Fruit fly (Drosophila melanogaster) whole organism, embryonic: ENCODE results near the gene CG5815.

Experiments used
- Aef1 ChIP-seq: fragments of 200-800 bp; sonication (Bioruptor generic); IDR thresholded peaks from 3 replicates; pipeline ENCODE4 v1.3.6; 2022; ENCODE audit warnings: missing biosample characterization, missing genetic modification characterization
- Asciz ChIP-seq: fragments of 200-800 bp; sonication (Bioruptor generic); optimal IDR thresholded peaks from 2 replicates; lab custom pipeline; 2017; ENCODE audit warnings: missing biosample characterization, mild to moderate bottlenecking, missing genetic modification characterization, missing genetic modification reagents
- CG11398 ChIP-seq: fragments of 200-800 bp; sonication (Bioruptor generic); optimal IDR thresholded peaks from 2 replicates; lab custom pipeline; 2016; ENCODE audit warnings: missing biosample characterization, missing genetic modification characterization
- CG12071 ChIP-seq: fragments of 200-800 bp; sonication (Bioruptor generic); optimal IDR thresholded peaks from 3 replicates; lab custom pipeline; 2018; ENCODE audit warnings: missing biosample characterization, mild to moderate bottlenecking, missing genetic modification characterization
- CG1529 ChIP-seq: fragments of 200-800 bp; sonication (Bioruptor generic); optimal IDR thresholded peaks from 3 replicates; lab custom pipeline; 2018; ENCODE audit warnings: missing biosample characterization, missing genetic modification characterization
- CG1647 ChIP-seq: fragments of 200-800 bp; sonication (Bioruptor generic); optimal IDR thresholded peaks from 3 replicates; lab custom pipeline; 2016; ENCODE audit warnings: missing biosample characterization, missing genetic modification characterization
- CG17802 ChIP-seq: fragments of 200-800 bp; sonication (Bioruptor generic); optimal IDR thresholded peaks from 2 replicates; lab custom pipeline; 2018; ENCODE audit warnings: missing biosample characterization, mild to moderate bottlenecking, missing genetic modification characterization, moderate library complexity
- CG18262 ChIP-seq: fragments of 200-800 bp; optimal IDR thresholded peaks from 3 replicates; lab custom pipeline; 2019; ENCODE audit warnings: missing biosample characterization, mild to moderate bottlenecking, missing genetic modification characterization, moderate library complexity
- CG32772 ChIP-seq: fragments of 200-800 bp; sonication (Bioruptor generic); IDR thresholded peaks from 2 replicates; pipeline ENCODE4 v1.3.6; 2022; ENCODE audit warnings: missing biosample characterization, missing genetic modification characterization
- CG4328 ChIP-seq: fragments of 200-800 bp; sonication (Bioruptor generic); optimal IDR thresholded peaks from 3 replicates; lab custom pipeline; 2017; ENCODE audit warnings: missing biosample characterization, missing genetic modification reagents, missing genetic modification characterization
- CG6689 ChIP-seq: fragments of 200-800 bp; sonication (Bioruptor generic); IDR thresholded peaks from 2 replicates; pipeline ENCODE4 v1.3.6; 2022; ENCODE audit warnings: missing biosample characterization, missing genetic modification characterization
- CG7556 ChIP-seq: fragments of 200-800 bp; sonication (Bioruptor generic); optimal IDR thresholded peaks from 2 replicates; lab custom pipeline; 2017; ENCODE audit warnings: missing biosample characterization, mild to moderate bottlenecking, missing genetic modification characterization
- CG7963 ChIP-seq: fragments of 200-800 bp; sonication (Bioruptor generic); IDR thresholded peaks from 3 replicates; pipeline ENCODE4 v1.3.6; 2022; ENCODE audit warnings: missing biosample characterization, missing genetic modification characterization; ENCODE audit not compliant: partially characterized antibody
- CG8089 ChIP-seq: fragments of 200-800 bp; sonication (Bioruptor generic); optimal IDR thresholded peaks from 3 replicates; lab custom pipeline; 2016; ENCODE audit warnings: missing biosample characterization, missing genetic modification characterization
- CG8359 ChIP-seq: fragments of 200-800 bp; sonication (Bioruptor generic); optimal IDR thresholded peaks from 2 replicates; lab custom pipeline; 2017; ENCODE audit warnings: missing biosample characterization, mild to moderate bottlenecking, missing genetic modification characterization, borderline replicate concordance
- CG9215 ChIP-seq: fragments of 200-800 bp; sonication (Bioruptor generic); IDR thresholded peaks from 2 replicates; pipeline ENCODE4 v1.3.6; 2022; ENCODE audit warnings: missing biosample characterization, missing genetic modification characterization
- CG9437 ChIP-seq: fragments of 200-800 bp; sonication (Bioruptor generic); optimal IDR thresholded peaks from 2 replicates; lab custom pipeline; 2018; ENCODE audit warnings: missing biosample characterization, mild to moderate bottlenecking, missing genetic modification characterization
- CTCF ChIP-seq: fragments of 200-800 bp; sonication (Bioruptor generic); optimal IDR thresholded peaks from 2 replicates; lab custom pipeline; 2017; ENCODE audit warnings: missing biosample characterization, mild to moderate bottlenecking, missing genetic modification characterization, moderate library complexity
- Camta ChIP-seq: fragments of 200-800 bp; sonication (Bioruptor generic); optimal IDR thresholded peaks from 2 replicates; lab custom pipeline; 2016; ENCODE audit warnings: missing biosample characterization, missing genetic modification characterization
- CrebB ChIP-seq: fragments of 200-800 bp; sonication (Bioruptor generic); optimal IDR thresholded peaks from 3 replicates; lab custom pipeline; 2018; ENCODE audit warnings: missing biosample characterization, mild to moderate bottlenecking, missing genetic modification characterization
- Dad ChIP-seq: fragments of 200-800 bp; sonication (Bioruptor generic); optimal IDR thresholded peaks from 3 replicates; lab custom pipeline; 2016; ENCODE audit warnings: missing biosample characterization, missing genetic modification characterization
- E2f1 ChIP-seq: fragments of 200-800 bp; sonication (Bioruptor generic); IDR thresholded peaks from 2 replicates; pipeline ENCODE4 v1.3.6; 2022; ENCODE audit warnings: missing biosample characterization, missing genetic modification characterization
- Fer1 ChIP-seq: fragments of 200-800 bp; sonication (Bioruptor generic); optimal IDR thresholded peaks from 2 replicates; lab custom pipeline; 2017; ENCODE audit warnings: missing biosample characterization, mild to moderate bottlenecking, missing genetic modification characterization
- Hmx ChIP-seq: fragments of 200-800 bp; sonication (Bioruptor generic); optimal IDR thresholded peaks from 2 replicates; lab custom pipeline; 2016; ENCODE audit warnings: missing biosample characterization, missing genetic modification characterization
- Hr3 ChIP-seq: fragments of 200-800 bp; sonication (Bioruptor generic); optimal IDR thresholded peaks from 3 replicates; lab custom pipeline; 2016; ENCODE audit warnings: missing biosample characterization, missing genetic modification characterization
- MTF-1 ChIP-seq: fragments of 200-800 bp; sonication (Bioruptor generic); optimal IDR thresholded peaks from 2 replicates; lab custom pipeline; 2018; ENCODE audit warnings: missing biosample characterization, mild to moderate bottlenecking, missing genetic modification characterization, borderline replicate concordance
- NFAT ChIP-seq: fragments of 200-800 bp; sonication (Bioruptor generic); IDR thresholded peaks from 2 replicates; pipeline ENCODE4 v1.3.6; 2022; ENCODE audit warnings: missing biosample characterization, missing genetic modification characterization
- NK7.1 ChIP-seq: fragments of 200-800 bp; sonication (Bioruptor generic); optimal IDR thresholded peaks from 3 replicates; lab custom pipeline; 2016; ENCODE audit warnings: missing biosample characterization, missing genetic modification characterization
- Poxn ChIP-seq: fragments of 200-800 bp; sonication (Bioruptor generic); IDR thresholded peaks from 2 replicates; pipeline ENCODE4 v1.3.6; 2022; ENCODE audit warnings: missing biosample characterization, missing genetic modification characterization
- Spps ChIP-seq: fragments of 200-800 bp; sonication (Bioruptor generic); optimal IDR thresholded peaks from 2 replicates; lab custom pipeline; 2018; ENCODE audit warnings: missing biosample characterization, mild to moderate bottlenecking, missing genetic modification characterization
- aop ChIP-seq: fragments of 200-800 bp; sonication (Bioruptor generic); IDR thresholded peaks from 2 replicates; pipeline ENCODE4 v1.3.6; 2022; ENCODE audit warnings: missing biosample characterization, missing genetic modification characterization
- ash1 ChIP-seq: fragments of 200-800 bp; sonication (Bioruptor generic); optimal IDR thresholded peaks from 2 replicates; lab custom pipeline; 2018; ENCODE audit warnings: missing biosample characterization, mild to moderate bottlenecking, missing genetic modification characterization
- caup ChIP-seq: fragments of 200-800 bp; sonication (Bioruptor generic); optimal IDR thresholded peaks from 3 replicates; lab custom pipeline; 2017; ENCODE audit warnings: missing biosample characterization, mild to moderate bottlenecking, missing genetic modification characterization, moderate library complexity; ENCODE audit not compliant: severe bottlenecking
- chn ChIP-seq: fragments of 200-800 bp; sonication (Bioruptor generic); optimal IDR thresholded peaks from 2 replicates; lab custom pipeline; 2016; ENCODE audit warnings: missing biosample characterization, missing genetic modification characterization
- cwo ChIP-seq: fragments of 200-800 bp; sonication (Bioruptor generic); optimal IDR thresholded peaks from 3 replicates; lab custom pipeline; 2017; ENCODE audit warnings: missing biosample characterization, missing genetic modification characterization, mild to moderate bottlenecking, moderate library complexity, missing genetic modification reagents
- dimm ChIP-seq: fragments of 200-800 bp; sonication (Bioruptor generic); IDR thresholded peaks from 2 replicates; pipeline ENCODE4 v1.3.6; 2022; ENCODE audit warnings: missing biosample characterization, missing genetic modification characterization
- dmrt11E ChIP-seq: fragments of 200-800 bp; sonication (Bioruptor generic); optimal IDR thresholded peaks from 3 replicates; lab custom pipeline; 2018; ENCODE audit warnings: missing biosample characterization, mild to moderate bottlenecking, missing genetic modification characterization, moderate library complexity
- eyg ChIP-seq: fragments of 200-800 bp; sonication (Bioruptor generic); optimal IDR thresholded peaks from 3 replicates; lab custom pipeline; 2016; ENCODE audit warnings: missing biosample characterization, missing genetic modification characterization
- jigr1 ChIP-seq: fragments of 200-800 bp; sonication (Bioruptor generic); IDR thresholded peaks from 3 replicates; pipeline ENCODE4 v1.3.6; 2022; ENCODE audit warnings: missing biosample characterization, missing genetic modification characterization
- onecut ChIP-seq: fragments of 200-800 bp; sonication (Bioruptor generic); IDR thresholded peaks from 2 replicates; pipeline ENCODE4 v1.3.6; 2022; ENCODE audit warnings: missing biosample characterization, missing genetic modification characterization
- otp ChIP-seq: fragments of 200-800 bp; sonication (Bioruptor generic); IDR thresholded peaks from 3 replicates; pipeline ENCODE4, ENCODE4 v1.3.6; 2022; ENCODE audit warnings: missing biosample characterization, missing genetic modification characterization
- p53 ChIP-seq: fragments of 200-800 bp; sonication (Bioruptor generic); optimal IDR thresholded peaks from 2 replicates; lab custom pipeline; 2016; ENCODE audit warnings: missing biosample characterization, missing genetic modification characterization
- pfk ChIP-seq: fragments of 200-800 bp; sonication (Bioruptor generic); optimal IDR thresholded peaks from 2 replicates; lab custom pipeline; 2018; ENCODE audit warnings: missing biosample characterization, mild to moderate bottlenecking, missing genetic modification characterization, moderate library complexity
- prd ChIP-seq, 3 experiments: fragments of >200 bp in 2 of 3; fragments of 200-800 bp in 1 of 3; sonication (Bioruptor generic) in 1 of 3; optimal IDR thresholded peaks in 2 of 3; IDR thresholded peaks in 1 of 3; 2 replicates in 2 of 3; 3 replicates in 1 of 3; pipeline versions ENCODE4 v1.3.6 to Lab custom; 2017 to 2022; ENCODE audit warnings: missing biosample characterization in 1 of 3, missing genetic modification characterization in 1 of 3
- psq ChIP-seq: fragments of 200-800 bp; sonication (Bioruptor generic); optimal IDR thresholded peaks from 2 replicates; lab custom pipeline; 2017; ENCODE audit warnings: missing biosample characterization, missing genetic modification characterization
- scrt ChIP-seq: fragments of 200-800 bp; sonication (Bioruptor generic); optimal IDR thresholded peaks from 2 replicates; lab custom pipeline; 2018; ENCODE audit warnings: missing biosample characterization, mild to moderate bottlenecking, missing genetic modification characterization, moderate library complexity
- tgo ChIP-seq: fragments of 200-800 bp; sonication (Bioruptor generic); IDR thresholded peaks from 3 replicates; pipeline ENCODE4 v1.3.6; 2022; ENCODE audit warnings: missing biosample characterization, missing genetic modification characterization
- zfh1 ChIP-seq: fragments of 200-800 bp; sonication (Bioruptor generic); IDR thresholded peaks from 3 replicates; pipeline ENCODE4 v1.3.6; 2022; ENCODE audit warnings: missing biosample characterization, missing genetic modification characterization

The CG5815 gene

DNA sequence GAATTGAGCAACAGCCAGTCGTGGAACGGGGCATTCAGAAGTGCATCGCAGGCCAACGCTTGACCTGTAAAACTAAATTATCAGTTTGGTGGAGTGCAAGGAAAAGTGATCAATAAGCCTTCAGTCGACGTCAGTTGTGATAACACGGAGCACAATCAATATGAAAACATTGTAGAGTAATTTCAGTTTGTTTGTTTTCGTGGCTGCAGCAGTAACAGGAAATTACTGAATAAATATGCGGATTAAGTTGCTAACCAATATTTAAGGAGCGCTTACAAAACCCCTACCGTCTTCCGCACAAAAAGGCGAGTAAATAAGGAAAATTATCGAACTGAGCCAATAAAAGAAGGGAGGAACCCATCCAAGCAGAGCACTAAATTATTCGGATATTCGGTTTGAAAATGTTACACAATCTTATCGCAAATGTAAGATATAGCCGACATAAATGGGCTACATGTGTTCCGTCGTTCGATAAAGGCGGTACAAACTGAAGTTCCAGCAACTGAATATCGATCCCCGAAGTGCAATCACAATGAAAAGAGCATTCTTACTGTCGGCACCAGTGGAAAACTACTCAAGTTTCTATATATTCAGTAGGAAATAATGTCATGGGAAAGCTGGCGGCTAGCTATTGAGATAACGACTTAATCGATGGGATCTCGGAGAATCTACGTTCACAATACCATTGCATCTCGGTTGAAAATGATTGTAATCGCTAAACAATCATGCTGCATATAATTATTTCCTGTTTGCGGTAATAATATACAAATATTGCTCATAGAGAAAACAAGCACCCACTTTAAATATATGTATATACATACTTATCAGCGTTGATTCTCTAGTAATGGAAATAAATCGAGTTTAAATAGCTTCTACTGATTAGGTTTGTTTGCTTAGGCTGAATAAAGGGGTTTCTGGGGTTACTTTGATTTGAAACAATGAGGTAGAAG is 23.6 kb downstream of the CG5815 start (continued):
- TF ChIP-seq Dad: peak; percentile 32
- TF ChIP-seq CG1529 (GFP tag; lab: Kevin White, UChicago): peak; percentile 78
- TF ChIP-seq psq (GFP tag; lab: Kevin White, UChicago): peak; percentile 40
- TF ChIP-seq Aef1 (GFP tag; lab: Robert Waterston, UW): no peak
- peak; percentile 53; the same call in 1 of the 2 replicates for TF ChIP-seq E2f1 (GFP tag; lab: Robert Waterston, UW)
- TF ChIP-seq CG18262 (tag; lab: Kevin White, UChicago): peak; percentile 65
- TF ChIP-seq Hmx (GFP tag; lab: Kevin White, UChicago): no peak
- TF ChIP-seq chn: no peak
- peak; percentile 71 for TF ChIP-seq Camta (GFP tag; lab: Kevin White, UChicago)
- TF ChIP-seq aop (GFP tag; lab: Robert Waterston, UW): no peak
- peak; percentile 24 for TF ChIP-seq scrt (GFP tag; lab: Kevin White, UChicago)
- TF ChIP-seq CG7963 (GFP tag; lab: Robert Waterston, UW): no peak
- no peak for TF ChIP-seq prd (optimal IDR thresholded peaks at IDR 0.05; lab: Kevin White, UChicago)
- peak; percentile 60 for TF ChIP-seq prd (GFP tag; IDR thresholded peaks at IDR 0.05; lab: Robert Waterston, UW)
- TF ChIP-seq CG9215 (GFP tag; lab: Robert Waterston, UW): no peak
- TF ChIP-seq CG6689: peak; percentile 65; the same call in 1 of the 2 replicates
- TF ChIP-seq CG1647 (GFP tag; lab: Kevin White, UChicago): peak; percentile 33
- TF ChIP-seq pfk (GFP tag; lab: Kevin White, UChicago): peak; percentile 21
- TF ChIP-seq dmrt11E (tag; lab: Kevin White, UChicago): peak; percentile 85
- peak; percentile 65 for TF ChIP-seq CG7556 (GFP tag; lab: Kevin White, UChicago)
- peak; percentile 73 for TF ChIP-seq onecut
- TF ChIP-seq dimm (GFP tag; lab: Robert Waterston, UW): no peak
- TF ChIP-seq CG9437 (GFP tag; lab: Kevin White, UChicago): no peak
- no peak for TF ChIP-seq Poxn (GFP tag; lab: Robert Waterston, UW)
- TF ChIP-seq Fer1 (GFP tag; lab: Kevin White, UChicago): peak; percentile 7
- TF ChIP-seq eyg (GFP tag; lab: Kevin White, UChicago): peak; percentile 46
- TF ChIP-seq CG11398 (GFP tag; lab: Kevin White, UChicago): peak; percentile 82
- peak; percentile 77 for TF ChIP-seq CG8089 (GFP tag; lab: Kevin White, UChicago)
- peak; percentile 12 for TF ChIP-seq CG17802 (tag; lab: Kevin White, UChicago)
- 0 out of 2 replicates have a peak, but pooled peaks have one; percentile 32 for TF ChIP-seq CG32772
- no peak for TF ChIP-seq jigr1
- TF ChIP-seq Asciz (GFP tag; lab: Kevin White, UChicago): peak; percentile 89
- no peak for TF ChIP-seq ash1 (GFP tag; lab: Kevin White, UChicago)
- TF ChIP-seq CG8359: peak; percentile 69
- peak; percentile 71 for TF ChIP-seq caup (GFP tag; lab: Kevin White, UChicago)
- TF ChIP-seq Hr3: peak; percentile 28
- TF ChIP-seq p53 (GFP tag; lab: Kevin White, UChicago): peak; percentile 64
- TF ChIP-seq cwo (GFP tag; lab: Kevin White, UChicago): peak; percentile 27
- no peak for TF ChIP-seq NFAT (GFP tag; lab: Robert Waterston, UW)
- TF ChIP-seq CG12071: peak; percentile 69
- TF ChIP-seq CTCF (GFP tag; lab: Kevin White, UChicago): peak; percentile 31
- peak; percentile 76 for TF ChIP-seq CrebB (tag; lab: Kevin White, UChicago)
- TF ChIP-seq MTF-1 (GFP tag; lab: Kevin White, UChicago): peak; percentile 78
- peak; percentile 62 for TF ChIP-seq NK7.1 (GFP tag; lab: Kevin White, UChicago)
- TF ChIP-seq zfh1: peak; percentile 84
- peak; percentile 85; the same call in 2 of the 3 replicates for TF ChIP-seq otp (GFP tag; lab: Robert Waterston, UW)
- peak; percentile 25 for TF ChIP-seq CG4328 (GFP tag; lab: Kevin White, UChicago)
- peak; percentile 48; the same call in 1 of the 3 replicates for TF ChIP-seq tgo (GFP tag; lab: Robert Waterston, UW)
- TF ChIP-seq Spps: peak; percentile 47
